Worm (Caenorhabditis elegans): ENCODE data around the gene sra-39.

DNA sequence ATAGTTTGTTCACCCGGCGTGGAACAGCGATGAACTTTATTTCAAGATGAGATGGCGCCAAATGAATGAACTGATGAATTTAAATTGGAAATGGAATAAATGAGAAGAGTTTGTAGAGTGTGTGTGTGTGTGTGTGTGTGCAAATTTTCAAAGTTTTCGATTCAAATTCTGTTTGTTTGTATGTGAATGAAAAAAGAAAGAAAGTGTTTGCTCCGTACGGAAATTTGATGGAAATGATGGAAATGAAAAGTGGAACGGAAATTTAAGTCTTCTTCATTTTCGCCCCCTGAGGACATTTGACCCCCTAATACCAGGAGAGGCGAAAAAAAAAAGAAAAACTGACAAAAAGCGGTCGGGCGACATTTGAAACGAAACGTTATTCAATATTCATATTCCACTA lies 25.1 kb downstream of the sra-39 start:
- no peak for TF ChIP-seq R02D3.7 (tag; optimal IDR thresholded peaks at IDR 0.05)
- TF ChIP-seq skn-1 (tag; optimal IDR thresholded peaks at IDR 0.05), result no peak
- no peak for TF ChIP-seq ztf-4 (tag; optimal IDR thresholded peaks at IDR 0.05)
- no peak for TF ChIP-seq lin-39 (tag; optimal IDR thresholded peaks at IDR 0.05)
- no peak for TF ChIP-seq nhr-237 (tag; optimal IDR thresholded peaks at IDR 0.05)
- TF ChIP-seq ceh-82 (tag; optimal IDR thresholded peaks at IDR 0.05), result no peak
- no peak for TF ChIP-seq alr-1 (tag; optimal IDR thresholded peaks at IDR 0.05)
- no peak for TF ChIP-seq unc-39 (tag; optimal IDR thresholded peaks at IDR 0.05)
- no peak for TF ChIP-seq nhr-11 (tag; optimal IDR thresholded peaks at IDR 0.05)
